Worm (Caenorhabditis elegans) whole organism, L1 larva: ENCODE measurements around the gene C02F5.13.

Experiments used
- Y116A8C.19 ChIP-seq: sonication (generic microtip); optimal IDR thresholded peaks from 2 replicates; lab custom pipeline; 2016; ENCODE audit warnings: missing compliant biosample characterization, missing genetic modification characterization, borderline replicate concordance
- ama-1 ChIP-seq: fragments of 150-350 bp; optimal IDR thresholded peaks from 2 replicates; lab custom pipeline; 2014
- blmp-1 ChIP-seq: fragments of 150-350 bp; optimal IDR thresholded peaks from 2 replicates; lab custom pipeline; 2014; ENCODE audit warnings: missing biosample characterization, missing genetic modification characterization
- dsc-1 ChIP-seq: sonication (generic microtip); optimal IDR thresholded peaks from 2 replicates; lab custom pipeline; 2016; ENCODE audit warnings: mild to moderate bottlenecking, missing genetic modification characterization, missing compliant biosample characterization
- efl-1 ChIP-seq, 4 experiments: fragments of 150-350 bp; optimal IDR thresholded peaks in 3 of 4; peaks in 1 of 4; 1 replicate in 1 of 4; 2 replicates in 3 of 4; lab custom pipeline; 2014; ENCODE audit warnings: missing biosample characterization in 2 of 4, missing genetic modification characterization in 2 of 4, missing genetic modification reagents in 2 of 4
- egl-13 ChIP-seq: sonication (generic microtip); optimal IDR thresholded peaks from 2 replicates; lab custom pipeline; 2016; ENCODE audit warnings: missing genotype, missing genetic modification reagents, missing genetic modification characterization, missing compliant biosample characterization
- fkh-8 ChIP-seq: sonication (generic microtip); optimal IDR thresholded peaks from 2 replicates; lab custom pipeline; 2016; ENCODE audit warnings: mild to moderate bottlenecking, missing genetic modification characterization, missing compliant biosample characterization
- hpl-2 ChIP-seq: fragments of 150-350 bp; optimal IDR thresholded peaks from 2 replicates; lab custom pipeline; 2014; ENCODE audit warnings: missing biosample characterization, missing genetic modification reagents, missing genetic modification characterization
- irx-1 ChIP-seq: sonication (generic microtip); optimal IDR thresholded peaks from 2 replicates; lab custom pipeline; 2016; ENCODE audit warnings: missing genetic modification characterization, missing compliant biosample characterization
- jun-1 ChIP-seq: fragments of 150-350 bp; optimal IDR thresholded peaks from 2 replicates; lab custom pipeline; 2014; ENCODE audit warnings: missing biosample characterization, missing genetic modification reagents, missing genetic modification characterization
- lin-13 ChIP-seq: fragments of 150-350 bp; optimal IDR thresholded peaks from 2 replicates; lab custom pipeline; 2014; ENCODE audit warnings: missing biosample characterization, missing genetic modification reagents, missing genetic modification characterization
- lin-14 ChIP-seq: fragments of 200-800 bp; sonication (Bioruptor generic); optimal IDR thresholded peaks from 2 replicates; lab custom pipeline; 2018; ENCODE audit warnings: mild to moderate bottlenecking, missing genetic modification characterization, moderate library complexity, missing compliant biosample characterization
- lsy-2 ChIP-seq, 2 experiments: fragments of 150-350 bp; optimal IDR thresholded peaks; 2 replicates each; lab custom pipeline; 2014; ENCODE audit warnings: missing biosample characterization in 2 of 2, missing genetic modification characterization in 2 of 2
- mdl-1 ChIP-seq, 2 experiments: fragments of 150-350 bp; optimal IDR thresholded peaks; 2 replicates each; lab custom pipeline; 2014 to 2017; ENCODE audit warnings: missing biosample characterization in 2 of 2, missing genetic modification characterization in 2 of 2, inconsistent platforms in 1 of 2
- mep-1 ChIP-seq: fragments of 150-350 bp; optimal IDR thresholded peaks from 2 replicates; lab custom pipeline; 2014; ENCODE audit warnings: missing biosample characterization, missing genetic modification characterization
- nhr-11 ChIP-seq: fragments of 150-350 bp; optimal IDR thresholded peaks from 2 replicates; lab custom pipeline; 2014; ENCODE audit warnings: missing biosample characterization, missing genetic modification characterization
- nhr-19 ChIP-seq: fragments of 200-800 bp; sonication (Bioruptor generic); conservative IDR thresholded peaks from 2 replicates; pipeline ENCODE4 v1.3.6; 2022; ENCODE audit warnings: missing genetic modification characterization, missing compliant biosample characterization
- nhr-237 ChIP-seq: fragments of 150-350 bp; optimal IDR thresholded peaks from 2 replicates; lab custom pipeline; 2014; ENCODE audit warnings: missing biosample characterization, missing genetic modification characterization
- nhr-28 ChIP-seq: fragments of 150-350 bp; optimal IDR thresholded peaks from 2 replicates; lab custom pipeline; 2014; ENCODE audit warnings: missing biosample characterization, missing genetic modification characterization
- nhr-47 ChIP-seq: sonication (generic microtip); optimal IDR thresholded peaks from 2 replicates; lab custom pipeline; 2016; ENCODE audit warnings: mild to moderate bottlenecking, missing genetic modification characterization, moderate library complexity, missing compliant biosample characterization
- nhr-71 ChIP-seq: sonication (generic microtip); optimal IDR thresholded peaks from 2 replicates; lab custom pipeline; 2016; ENCODE audit warnings: mild to moderate bottlenecking, missing genetic modification characterization, moderate library complexity, missing compliant biosample characterization
- nhr-76 ChIP-seq: sonication (generic microtip); optimal IDR thresholded peaks from 2 replicates; lab custom pipeline; 2017; ENCODE audit warnings: missing biosample characterization, missing genetic modification characterization
- nhr-85 ChIP-seq: sonication (generic microtip); peaks from one replicate; lab custom pipeline; 2016; ENCODE audit warnings: missing genetic modification characterization, inconsistent platforms, missing compliant biosample characterization
- pax-3 ChIP-seq: fragments of 200-800 bp; sonication (Bioruptor generic); optimal IDR thresholded peaks from 2 replicates; lab custom pipeline; 2018; ENCODE audit warnings: mild to moderate bottlenecking, missing genetic modification characterization, moderate library complexity, missing compliant biosample characterization
- pqm-1 ChIP-seq: sonication (generic microtip); optimal IDR thresholded peaks from 3 replicates; lab custom pipeline; 2017; ENCODE audit warnings: missing biosample characterization, missing genetic modification characterization
- snu-23 ChIP-seq: sonication (generic microtip); optimal IDR thresholded peaks from 2 replicates; lab custom pipeline; 2016; ENCODE audit warnings: missing genetic modification characterization, missing compliant biosample characterization
- sox-4 ChIP-seq: sonication (generic microtip); optimal IDR thresholded peaks from 2 replicates; lab custom pipeline; 2016; ENCODE audit warnings: missing genetic modification characterization, missing compliant biosample characterization
- swsn-7 ChIP-seq: sonication (generic microtip); optimal IDR thresholded peaks from 2 replicates; lab custom pipeline; 2016; ENCODE audit warnings: missing genetic modification characterization, missing compliant biosample characterization
- unc-130 ChIP-seq: fragments of 150-350 bp; optimal IDR thresholded peaks from 2 replicates; lab custom pipeline; 2017; ENCODE audit warnings: missing biosample characterization, missing genetic modification characterization, inconsistent platforms
- unc-30 ChIP-seq: sonication (generic microtip); optimal IDR thresholded peaks from 2 replicates; lab custom pipeline; 2017; ENCODE audit warnings: missing biosample characterization, missing genetic modification characterization
- unc-86 ChIP-seq: sonication (generic microtip); optimal IDR thresholded peaks from 2 replicates; lab custom pipeline; 2016; ENCODE audit warnings: missing genetic modification characterization, missing compliant biosample characterization
- zag-1 ChIP-seq: fragments of 150-350 bp; optimal IDR thresholded peaks from 2 replicates; lab custom pipeline; 2014; ENCODE audit warnings: missing biosample characterization, missing genetic modification characterization
- ztf-4 ChIP-seq: fragments of 150-350 bp; optimal IDR thresholded peaks from 2 replicates; lab custom pipeline; 2014; ENCODE audit warnings: missing biosample characterization, missing genetic modification characterization

Gene C02F5.13

ce11 chrIII:8228916-8229315 lies 18.2 kb upstream of the C02F5.13 start (continued):
- TF ChIP-seq unc-130 (tag; lab: Kevin White, UChicago) (no peak), unc-30 (tag; lab: Kevin White, UChicago) (no peak), irx-1 (tag; lab: Kevin White, UChicago) (no peak), mdl-1 (tag; optimal IDR thresholded peaks at IDR 0.05; lab: Kevin White, UChicago) (no peak), hpl-2 (GFP tag; lab: Kevin White, UChicago) (no peak), nhr-11 (tag; lab: Kevin White, UChicago) (no peak), nhr-28 (tag; lab: Kevin White, UChicago) (no peak), nhr-19 (GFP tag; lab: Robert Waterston, UW) (no peak), blmp-1 (tag; lab: Kevin White, UChicago) (peak; percentile 36), snu-23 (GFP tag; lab: Kevin White, UChicago) (peak; percentile 6), jun-1 (tag; lab: Kevin White, UChicago) (no peak), zag-1 (no peak), nhr-76 (tag; lab: Kevin White, UChicago) (no peak), dsc-1 (tag; lab: Kevin White, UChicago) (no peak)

- TF ChIP-seq nhr-11 (tag; lab: Kevin White, UChicago): peak; percentile 45
- TF ChIP-seq unc-86 (tag; lab: Kevin White, UChicago): peak; percentile 91
- peak; percentile 73 for TF ChIP-seq nhr-71 (tag; lab: Kevin White, UChicago)
- peak; percentile 76 for TF ChIP-seq egl-13
- peak; percentile 45 for TF ChIP-seq ztf-4 (tag; lab: Kevin White, UChicago)
- TF ChIP-seq nhr-47 (tag; lab: Kevin White, UChicago): peak; percentile 70
- TF ChIP-seq fkh-8 (tag; lab: Kevin White, UChicago): peak; percentile 71
- TF ChIP-seq pax-3 (tag; lab: Kevin White, UChicago): peak; percentile 23
- no peak for TF ChIP-seq mep-1 (tag; lab: Kevin White, UChicago)
- TF ChIP-seq swsn-7 (tag; lab: Kevin White, UChicago): peak; percentile 43
- TF ChIP-seq dsc-1 (tag; lab: Kevin White, UChicago): peak; percentile 92
- TF ChIP-seq jun-1 (tag; lab: Kevin White, UChicago): no peak
- TF ChIP-seq sox-4: peak; percentile 1
- TF ChIP-seq lin-14 (GFP tag; lab: Kevin White, UChicago): peak; percentile 63
- TF ChIP-seq nhr-237 (tag; lab: Kevin White, UChicago): no peak
- TF ChIP-seq pqm-1 (tag; lab: Kevin White, UChicago): no peak
- TF ChIP-seq, all 84 proteins: peak for 12
Observed at ce11 chrIII:8229480-8229879, 17.7 kb upstream of the C02F5.13 start.

- TF ChIP-seq lin-13 (GFP tag; lab: Kevin White, UChicago): no peak
- peak; percentile 3 for TF ChIP-seq irx-1 (tag; lab: Kevin White, UChicago)
- TF ChIP-seq nhr-237 (tag; lab: Kevin White, UChicago): no peak
- TF ChIP-seq lsy-2 (tag; optimal IDR thresholded peaks at IDR 0.05; lab: Kevin White, UChicago): peak in 1 of 2 experiments; percentile 15
- TF ChIP-seq efl-1 (optimal IDR thresholded peaks at IDR 0.05; lab: Kevin White, UChicago): no peak
- peak in 1 of 2 experiments; percentile 90 for TF ChIP-seq efl-1 (GFP tag; optimal IDR thresholded peaks at IDR 0.05 in 1 of 2; lab: Kevin White, UChicago)
- TF ChIP-seq ama-1 (lab: Kevin White, UChicago): peak; percentile 22
- TF ChIP-seq nhr-47 (tag; lab: Kevin White, UChicago): peak; percentile 4
Observed at ce11 chrIII:8232634-8233033, 14.5 kb upstream of the C02F5.13 start, which contains the start of gene henn-1. TSS of gene henn-1 (plus strand) at chrIII:8232651.

ce11 chrIII:8235358-8235757 lies 11.8 kb upstream of the C02F5.13 start, which contains the start of gene C02F5.14:
TSS of gene C02F5.14 (minus strand) at chrIII:8235514.
- TF ChIP-seq blmp-1 (tag; lab: Kevin White, UChicago) (peak; percentile 95), nhr-85 (tag; lab: Kevin White, UChicago) (peak; percentile 48), zag-1 (no peak), Y116A8C.19 (tag; lab: Kevin White, UChicago) (no peak)

- TF ChIP-seq nhr-28 (tag; lab: Kevin White, UChicago) (no peak), nhr-19 (GFP tag; lab: Robert Waterston, UW) (no peak), hpl-2 (GFP tag; lab: Kevin White, UChicago) (no peak), unc-86 (tag; lab: Kevin White, UChicago) (no peak)
- TF ChIP-seq, all 84 proteins: peak for 0
Observed at ce11 chrIII:8235880-8236279, 11.3 kb upstream of the C02F5.13 start, which contains the start of gene C02F5.5. TSS of gene C02F5.5 (plus strand) at chrIII:8236180.
